Worm (Caenorhabditis elegans) whole organism, mixed stage, embryonic: ENCODE results near the gene T19D12.5.

Experiments used
- ceh-43 ChIP-seq: fragments of 200-800 bp; sonication (Bioruptor generic); optimal IDR thresholded peaks from 2 replicates; lab custom pipeline; 2018; ENCODE audit warnings: mild to moderate bottlenecking, missing genetic modification characterization, moderate library complexity, missing compliant biosample characterization
- mab-5 ChIP-seq: fragments of 150-350 bp; optimal IDR thresholded peaks from 2 replicates; lab custom pipeline; 2014; ENCODE audit warnings: missing biosample characterization, missing genetic modification characterization
- nhr-12 ChIP-seq: fragments of 150-350 bp; optimal IDR thresholded peaks from 2 replicates; lab custom pipeline; 2014; ENCODE audit warnings: missing biosample characterization, missing genetic modification characterization
- nhr-76 ChIP-seq: sonication (generic microtip); optimal IDR thresholded peaks from 2 replicates; lab custom pipeline; 2017; ENCODE audit warnings: missing biosample characterization, missing genetic modification characterization
- sptf-1 ChIP-seq: sonication (generic microtip); optimal IDR thresholded peaks from 2 replicates; lab custom pipeline; 2017; ENCODE audit warnings: mild to moderate bottlenecking, missing genetic modification characterization, moderate library complexity, missing compliant biosample characterization
- tbx-8 ChIP-seq: fragments of 200-800 bp; sonication (Bioruptor generic); optimal IDR thresholded peaks from 2 replicates; lab custom pipeline; 2018; ENCODE audit warnings: mild to moderate bottlenecking, missing genetic modification characterization, moderate library complexity, missing compliant biosample characterization
- unc-39 ChIP-seq: fragments of 150-350 bp; optimal IDR thresholded peaks from 2 replicates; lab custom pipeline; 2014; ENCODE audit warnings: missing biosample characterization, missing genetic modification characterization
- zip-8 ChIP-seq: fragments of 150-350 bp; optimal IDR thresholded peaks from 2 replicates; lab custom pipeline; 2014; ENCODE audit warnings: missing biosample characterization, missing genetic modification characterization
- ztf-11 ChIP-seq: fragments of 150-350 bp; optimal IDR thresholded peaks from 2 replicates; lab custom pipeline; 2014; ENCODE audit warnings: missing biosample characterization, missing genetic modification characterization

The T19D12.5 gene

DNA sequence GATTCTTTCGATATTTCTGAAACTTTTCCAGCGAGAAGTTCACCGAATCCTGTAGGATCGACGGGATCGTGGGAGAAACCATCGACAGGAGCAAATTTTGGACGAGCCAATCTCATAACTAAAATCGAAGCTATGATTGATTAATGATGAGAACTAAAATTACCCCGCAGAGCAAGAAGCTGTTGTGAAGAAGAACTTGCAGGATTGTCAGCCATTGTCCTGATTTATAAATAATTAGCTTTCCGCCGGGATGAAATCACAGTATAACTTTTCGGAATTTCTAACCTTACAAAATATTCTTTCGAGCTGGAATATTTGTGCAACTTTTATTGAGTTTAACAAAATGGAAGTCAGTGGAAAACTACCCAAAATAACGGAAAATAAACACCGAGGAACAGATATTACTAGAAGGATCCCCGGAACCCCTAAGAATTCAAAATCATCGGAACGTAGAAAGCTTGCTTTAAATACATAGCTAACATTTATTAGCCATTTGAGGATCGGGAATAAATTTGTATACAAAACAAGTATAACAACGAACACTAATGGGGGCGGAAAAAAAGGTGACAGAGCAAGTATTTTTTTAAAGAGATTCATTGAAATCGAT lies 48.7 kb downstream of the T19D12.5 start, which contains the start of gene C56C10.7:
Gene C56C10.7 (minus strand): TSS at position 312 of the 607 bp plus-strand sequence.
- no peak for TF ChIP-seq nhr-12 (tag; lab: Kevin White, UChicago)
- TF ChIP-seq zip-8, result no peak
- TF ChIP-seq unc-39 (tag; lab: Kevin White, UChicago), result no peak
- TF ChIP-seq tbx-8 (GFP tag; lab: Kevin White, UChicago), result no peak
- no peak for TF ChIP-seq ztf-11
- no peak for TF ChIP-seq nhr-76 (tag; lab: Kevin White, UChicago)
- no peak for TF ChIP-seq ceh-43 (GFP tag; lab: Kevin White, UChicago)
- no peak for TF ChIP-seq sptf-1 (tag; lab: Kevin White, UChicago)
- TF ChIP-seq mab-5, result no peak
- TF ChIP-seq, all 35 proteins: peak for 0
